Worm (Caenorhabditis elegans) whole organism, L2 larva: ENCODE measurements around the gene pmp-4.

Experiments used
- ZK546.5 ChIP-seq: sonication (generic microtip); optimal IDR thresholded peaks from 2 replicates; lab custom pipeline; 2017; ENCODE audit warnings: missing biosample characterization, missing genetic modification characterization
- ama-1 ChIP-seq: fragments of 150-350 bp; optimal IDR thresholded peaks from 2 replicates; lab custom pipeline; 2018; ENCODE audit warnings: inconsistent platforms
- egl-27 ChIP-seq: sonication (generic microtip); optimal IDR thresholded peaks from 3 replicates; lab custom pipeline; 2017; ENCODE audit warnings: missing biosample characterization, missing genetic modification reagents, missing genetic modification characterization
- elt-1 ChIP-seq: fragments of 150-350 bp; optimal IDR thresholded peaks from 2 replicates; lab custom pipeline; 2014; ENCODE audit warnings: missing biosample characterization, missing genetic modification characterization
- fos-1 ChIP-seq: fragments of 150-350 bp; optimal IDR thresholded peaks from 2 replicates; lab custom pipeline; 2014; ENCODE audit warnings: missing biosample characterization, missing genetic modification characterization
- nhr-10 ChIP-seq: sonication (generic microtip); optimal IDR thresholded peaks from 2 replicates; lab custom pipeline; 2017; ENCODE audit warnings: missing biosample characterization, missing genetic modification characterization
- nhr-25 ChIP-seq: fragments of 150-350 bp; sonication (generic microtip); optimal IDR thresholded peaks from 3 replicates; lab custom pipeline; 2014; ENCODE audit warnings: missing biosample characterization, missing genetic modification characterization
- skn-1 ChIP-seq: sonication (generic microtip); optimal IDR thresholded peaks from 2 replicates; lab custom pipeline; 2017; ENCODE audit warnings: missing biosample characterization, missing genetic modification characterization
- snpc-4 ChIP-seq: fragments of 150-350 bp; optimal IDR thresholded peaks from 2 replicates; lab custom pipeline; 2014; ENCODE audit warnings: missing biosample characterization, missing genetic modification characterization

ce11 chrIV:17442503-17442902, 37.1 kb upstream of the pmp-4 start, which contains the start of gene F11E6.11:
- TF ChIP-seq egl-27 (tag; lab: Kevin White, UChicago) = no peak
- no peak for TF ChIP-seq snpc-4 (tag; lab: Kevin White, UChicago)
- peak; percentile 6 for TF ChIP-seq fos-1
- no peak for TF ChIP-seq elt-1 (tag; lab: Kevin White, UChicago)
- TF ChIP-seq skn-1 = no peak
- no peak for TF ChIP-seq ama-1 (lab: Kevin White, UChicago)
- TF ChIP-seq nhr-10 (tag; lab: Kevin White, UChicago) = no peak
- TF ChIP-seq ZK546.5 (tag; lab: Kevin White, UChicago) = no peak
- peak; percentile 69 for TF ChIP-seq nhr-25 (tag; lab: Kevin White, UChicago)
